Worm (Caenorhabditis elegans) whole organism, early embryonic: ENCODE data around the gene ttr-27.

ENCODE experiments used
- B0310.2 ChIP-seq: sonication (generic microtip); optimal IDR thresholded peaks from 2 replicates; lab custom pipeline; 2016; ENCODE audit warnings: mild to moderate bottlenecking, missing genetic modification characterization, missing compliant biosample characterization
- aly-1 ChIP-seq: sonication (generic microtip); optimal IDR thresholded peaks from 2 replicates; lab custom pipeline; 2016; ENCODE audit warnings: missing genetic modification characterization, missing compliant biosample characterization
- ama-1 ChIP-seq: fragments of 150-350 bp; optimal IDR thresholded peaks from 2 replicates; lab custom pipeline; 2014
- ceh-13 ChIP-seq: fragments of 200-800 bp; sonication (Bioruptor generic); optimal IDR thresholded peaks from 2 replicates; lab custom pipeline; 2018; ENCODE audit warnings: mild to moderate bottlenecking, missing genetic modification characterization, missing compliant biosample characterization
- ceh-36 ChIP-seq: sonication (generic microtip); optimal IDR thresholded peaks from 2 replicates; lab custom pipeline; 2016; ENCODE audit warnings: missing genetic modification characterization, inconsistent platforms, missing compliant biosample characterization
- ets-7 ChIP-seq: sonication (generic microtip); optimal IDR thresholded peaks from 2 replicates; lab custom pipeline; 2016; ENCODE audit warnings: missing genotype, missing genetic modification characterization, missing compliant biosample characterization
- flt-1 ChIP-seq: fragments of 200-800 bp; sonication (Bioruptor generic); IDR thresholded peaks from 2 replicates; pipeline ENCODE4 v1.3.6; 2022; ENCODE audit warnings: missing genetic modification characterization, missing compliant biosample characterization
- hmbx-1 ChIP-seq: sonication (generic microtip); optimal IDR thresholded peaks from 2 replicates; lab custom pipeline; 2016; ENCODE audit warnings: mild to moderate bottlenecking, missing genetic modification characterization, missing compliant biosample characterization
- hnd-1 ChIP-seq: sonication (generic microtip); optimal IDR thresholded peaks from 2 replicates; lab custom pipeline; 2016; ENCODE audit warnings: missing genetic modification characterization, missing compliant biosample characterization
- sea-1 ChIP-seq: fragments of 200-800 bp; sonication (Bioruptor generic); conservative IDR thresholded peaks from 2 replicates; pipeline ENCODE4 v1.3.6; 2022; ENCODE audit warnings: missing genetic modification characterization, missing compliant biosample characterization
- tbx-11 ChIP-seq: fragments of 200-800 bp; sonication (Bioruptor generic); IDR thresholded peaks from 2 replicates; pipeline ENCODE4 v1.3.6; 2022; ENCODE audit warnings: missing genetic modification characterization, missing compliant biosample characterization
- tbx-37 ChIP-seq: fragments of 200-800 bp; sonication (Bioruptor generic); conservative IDR thresholded peaks from 2 replicates; pipeline ENCODE4 v1.3.6; 2022; ENCODE audit warnings: missing genetic modification reagents, missing genetic modification characterization, missing compliant biosample characterization
- tra-4 ChIP-seq: sonication (generic microtip); optimal IDR thresholded peaks from 2 replicates; lab custom pipeline; 2017; ENCODE audit warnings: missing genetic modification characterization, missing compliant biosample characterization

DNA sequence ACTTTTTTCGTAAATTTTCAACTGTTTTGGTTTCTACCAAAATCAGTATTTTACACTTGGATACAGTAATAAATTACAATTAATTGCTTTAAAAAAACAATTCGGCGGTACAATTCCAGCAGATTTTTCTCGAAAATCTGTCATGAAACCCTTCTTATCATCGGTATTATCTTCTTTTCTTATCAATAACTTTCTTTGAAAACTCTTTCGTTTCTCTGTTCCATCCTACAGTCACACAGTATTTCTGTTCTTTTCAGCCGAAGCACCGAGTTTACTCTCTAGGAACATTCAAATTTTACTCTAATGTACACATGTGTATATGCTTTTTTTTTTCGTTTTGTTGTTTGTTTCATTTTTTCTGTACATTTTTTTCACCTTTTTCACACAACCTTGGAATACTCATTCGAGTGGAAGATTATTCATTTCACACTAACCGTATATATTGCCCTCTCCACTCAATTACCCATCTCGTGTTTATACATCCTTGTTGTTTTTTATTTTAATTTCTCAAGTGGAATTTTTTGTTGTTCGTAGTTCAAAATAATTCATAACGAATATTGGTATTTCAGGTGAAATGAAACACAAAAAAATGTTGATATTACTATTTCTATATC lies 5.8 kb upstream of the ttr-27 start, which contains the start of gene nid-1:
- no peak for TF ChIP-seq ama-1 (lab: Kevin White, UChicago)
- no peak for TF ChIP-seq tbx-37 (GFP tag; lab: Robert Waterston, UW)
- TF ChIP-seq B0310.2 (tag; lab: Kevin White, UChicago) = no peak
- no peak for TF ChIP-seq flt-1 (GFP tag; lab: Robert Waterston, UW)
- no peak for TF ChIP-seq ceh-36
- no peak for TF ChIP-seq tbx-11 (GFP tag; lab: Robert Waterston, UW)
- no peak for TF ChIP-seq hmbx-1
- TF ChIP-seq hnd-1 (tag; lab: Kevin White, UChicago) = no peak
- TF ChIP-seq aly-1 (tag; lab: Kevin White, UChicago) = no peak
- no peak for TF ChIP-seq tra-4 (tag; lab: Kevin White, UChicago)
- no peak for TF ChIP-seq sea-1 (GFP tag; lab: Robert Waterston, UW)
- no peak for TF ChIP-seq ceh-13 (GFP tag; lab: Kevin White, UChicago)
- TF ChIP-seq ets-7 = no peak
